In genomic region chrII:10548778-10549671, ce11 we compare ENCODE assay signal across 5 worm cellular contexts.
TF ChIP-seq lines count a peak whose summit lies in the region.

No protein-coding gene starts in this region.

TF ChIP-seq in whole organism, L1 larva, 84 proteins besides CTCF, POLR2A, EP300 and RAD21 (continues in another document):
- TF ChIP-seq lin-39 (tag; optimal IDR thresholded peaks at IDR 0.05; lab: Kevin White, UChicago) (no peak), unc-98 (GFP tag; IDR thresholded peaks at IDR 0.05; lab: Robert Waterston, UW) (no peak), nhr-11 (tag; optimal IDR thresholded peaks at IDR 0.05; lab: Kevin White, UChicago) (peak; percentile 80), nhr-237 (tag; optimal IDR thresholded peaks at IDR 0.05; lab: Kevin White, UChicago) (peak; percentile 48), pax-3 (tag; optimal IDR thresholded peaks at IDR 0.05; lab: Kevin White, UChicago) (peak; percentile 66), fkh-8 (tag; optimal IDR thresholded peaks at IDR 0.05; lab: Kevin White, UChicago) (peak; percentile 95), alr-1 (tag; optimal IDR thresholded peaks at IDR 0.05; lab: Kevin White, UChicago; ENCODE audit: borderline replicate concordance) (no peak), zag-1 (tag; optimal IDR thresholded peaks at IDR 0.05; lab: Kevin White, UChicago) (no peak), fkh-4 (tag; optimal IDR thresholded peaks at IDR 0.05; lab: Kevin White, UChicago; ENCODE audit: borderline replicate concordance) (no peak), hlh-4 (tag; optimal IDR thresholded peaks at IDR 0.05; lab: Kevin White, UChicago) (no peak), isw-1 (GFP tag; IDR thresholded peaks at IDR 0.05; lab: Robert Waterston, UW) (peak; percentile 59), hpl-2 (GFP tag; optimal IDR thresholded peaks at IDR 0.05; lab: Kevin White, UChicago) (no peak), nhr-90 (tag; optimal IDR thresholded peaks at IDR 0.05; lab: Kevin White, UChicago; ENCODE audit: poor library complexity) (peak; percentile 65), mep-1 (tag; optimal IDR thresholded peaks at IDR 0.05; lab: Kevin White, UChicago) (peak; percentile 48), jun-1 (tag; optimal IDR thresholded peaks at IDR 0.05; lab: Kevin White, UChicago) (peak; percentile 89), tbx-2 (tag; optimal IDR thresholded peaks at IDR 0.05; lab: Kevin White, UChicago) (peak; percentile 83), nhr-71 (tag; optimal IDR thresholded peaks at IDR 0.05; lab: Kevin White, UChicago) (peak; percentile 96), ceh-8 (GFP tag; optimal IDR thresholded peaks at IDR 0.05; lab: Kevin White, UChicago) (peak; percentile 15)

TF ChIP-seq in whole organism, L3 larva, 47 proteins besides CTCF, POLR2A, EP300 and RAD21 (continues in another document):
- TF ChIP-seq eor-1 (tag; optimal IDR thresholded peaks at IDR 0.05; lab: Kevin White, UChicago) (no peak), nhr-23 (tag; optimal IDR thresholded peaks at IDR 0.05; lab: Kevin White, UChicago) (peak; percentile 78), daf-12 (tag; optimal IDR thresholded peaks at IDR 0.05; lab: Kevin White, UChicago) (no peak), nhr-67 (tag; optimal IDR thresholded peaks at IDR 0.05; lab: Kevin White, UChicago) (no peak), nhr-76 (tag; optimal IDR thresholded peaks at IDR 0.05; lab: Kevin White, UChicago) (no peak), ceh-82 (tag; optimal IDR thresholded peaks at IDR 0.05; lab: Kevin White, UChicago) (no peak), jun-1 (tag; optimal IDR thresholded peaks at IDR 0.05; lab: Kevin White, UChicago) (peak; percentile 72), fkh-10 (GFP tag; optimal IDR thresholded peaks at IDR 0.05; lab: Kevin White, UChicago) (peak; percentile 93), nhr-77 (tag; optimal IDR thresholded peaks at IDR 0.05; lab: Kevin White, UChicago) (no peak), ztf-11 (tag; optimal IDR thresholded peaks at IDR 0.05; lab: Kevin White, UChicago) (no peak), nhr-25 (tag; optimal IDR thresholded peaks at IDR 0.05; lab: Kevin White, UChicago) (peak; percentile 84), lsy-12 (tag; optimal IDR thresholded peaks at IDR 0.05; lab: Kevin White, UChicago) (peak; percentile 60), ZK546.5 (tag; optimal IDR thresholded peaks at IDR 0.05; lab: Kevin White, UChicago) (no peak), elt-1 (tag; optimal IDR thresholded peaks at IDR 0.05; lab: Kevin White, UChicago) (peak; percentile 32), mml-1 (tag; optimal IDR thresholded peaks at IDR 0.05; lab: Kevin White, UChicago) (no peak), nhr-11 (tag; optimal IDR thresholded peaks at IDR 0.05; lab: Kevin White, UChicago) (peak; percentile 84), egl-27 (tag; optimal IDR thresholded peaks at IDR 0.05; lab: Kevin White, UChicago) (peak; percentile 64), tbx-2 (tag; optimal IDR thresholded peaks at IDR 0.05; lab: Kevin White, UChicago) (peak; percentile 37), nfya-1 (tag; optimal IDR thresholded peaks at IDR 0.05; lab: Kevin White, UChicago; ENCODE audit: insufficient read depth) (peak; percentile 90)

TF ChIP-seq in whole organism, early embryonic, 17 proteins besides CTCF, POLR2A, EP300 and RAD21:
- TF ChIP-seq F13C5.2 (tag; optimal IDR thresholded peaks at IDR 0.05; lab: Kevin White, UChicago) (peak; percentile 56), tbx-37 (GFP tag; conservative IDR thresholded peaks at IDR 0.05; lab: Robert Waterston, UW) (no peak), scrt-1 (GFP tag; IDR thresholded peaks at IDR 0.05; lab: Robert Waterston, UW) (peak; percentile 59; the same call in 1 of the 2 replicates), flt-1 (GFP tag; IDR thresholded peaks at IDR 0.05; lab: Robert Waterston, UW) (peak; percentile 54), ama-1 (optimal IDR thresholded peaks at IDR 0.05; lab: Kevin White, UChicago) (peak; percentile 28), hmg-4 (GFP tag; optimal IDR thresholded peaks at IDR 0.05; lab: Kevin White, UChicago) (peak; percentile 61)

TF ChIP-seq in whole organism, midembryonic, 9 proteins besides CTCF, POLR2A, EP300 and RAD21:
- TF ChIP-seq flt-1 (GFP tag; IDR thresholded peaks at IDR 0.05; lab: Robert Waterston, UW) (peak; percentile 80), cog-1 (tag; optimal IDR thresholded peaks at IDR 0.05; lab: Kevin White, UChicago) (no peak), ztf-23 (GFP tag; IDR thresholded peaks at IDR 0.05; lab: Robert Waterston, UW) (peak; percentile 71; the same call in 1 of the 2 replicates), ztf-29 (GFP tag; IDR thresholded peaks at IDR 0.05; lab: Robert Waterston, UW) (peak; percentile 85)

TF ChIP-seq in whole organism, young adult, 124 proteins besides CTCF, POLR2A, EP300 and RAD21 (continues in another document):
- TF ChIP-seq nhr-27 (tag; optimal IDR thresholded peaks at IDR 0.05; lab: Kevin White, UChicago) (no peak), F23B12.7 (tag; optimal IDR thresholded peaks at IDR 0.05; lab: Kevin White, UChicago; ENCODE audit: insufficient read depth) (no peak), ceh-40 (GFP tag; IDR thresholded peaks at IDR 0.05; lab: Robert Waterston, UW) (no peak), aptf-2 (GFP tag; conservative IDR thresholded peaks at IDR 0.05; lab: Robert Waterston, UW) (no peak), let-526 (GFP tag; IDR thresholded peaks at IDR 0.05; lab: Robert Waterston, UW) (peak; percentile 88), cebp-1 (GFP tag; IDR thresholded peaks at IDR 0.05; lab: Robert Waterston, UW) (peak; percentile 38), cebp-1 (tag; optimal IDR thresholded peaks at IDR 0.05; lab: Kevin White, UChicago) (peak; percentile 83), chd-7 (tag; optimal IDR thresholded peaks at IDR 0.05; lab: Kevin White, UChicago) (peak; percentile 67), egl-44 (GFP tag; IDR thresholded peaks at IDR 0.05; lab: Robert Waterston, UW) (no peak), C17E4.6 (GFP tag; IDR thresholded peaks at IDR 0.05; lab: Robert Waterston, UW) (no peak), xnd-1 (tag; optimal IDR thresholded peaks at IDR 0.05; lab: Kevin White, UChicago) (no peak), hlh-26 (GFP tag; conservative IDR thresholded peaks at IDR 0.05; lab: Robert Waterston, UW) (no peak), snpc-1.3 (tag; optimal IDR thresholded peaks at IDR 0.05; lab: Kevin White, UChicago; ENCODE audit: insufficient read depth) (no peak), ceh-100 (GFP tag; IDR thresholded peaks at IDR 0.05; lab: Robert Waterston, UW) (no peak; the same call in 1 of the 2 replicates), aptf-3 (GFP tag; IDR thresholded peaks at IDR 0.05; lab: Robert Waterston, UW) (no peak), Y53G8AR.9 (GFP tag; conservative IDR thresholded peaks at IDR 0.05; lab: Robert Waterston, UW) (peak; percentile 71; the same call in 1 of the 2 replicates), efl-1 (GFP tag; optimal IDR thresholded peaks at IDR 0.05; lab: Kevin White, UChicago) (no peak), ama-1 (optimal IDR thresholded peaks at IDR 0.05; lab: Kevin White, UChicago) (peak; percentile 91), ama-1 (GFP tag; optimal IDR thresholded peaks at IDR 0.05; lab: Kevin White, UChicago) (no peak), athp-1 (tag; optimal IDR thresholded peaks at IDR 0.05; lab: Kevin White, UChicago) (peak; percentile 14), Y67H2A.10 (GFP tag; conservative IDR thresholded peaks at IDR 0.05; lab: Robert Waterston, UW) (peak; percentile 58; the same call in 1 of the 2 replicates), K11D2.4 (GFP tag; IDR thresholded peaks at IDR 0.05; lab: Robert Waterston, UW) (peak; percentile 87), attf-5 (GFP tag; optimal IDR thresholded peaks at IDR 0.05; lab: Kevin White, UChicago) (peak; percentile 63), ceh-27 (GFP tag; optimal IDR thresholded peaks at IDR 0.05; lab: Kevin White, UChicago) (peak; percentile 83), F22D6.2 (tag; optimal IDR thresholded peaks at IDR 0.05; lab: Kevin White, UChicago) (no peak), gei-17 (GFP tag; optimal IDR thresholded peaks at IDR 0.05; lab: Kevin White, UChicago) (no peak), F39B2.1 (GFP tag; IDR thresholded peaks at IDR 0.05; lab: Robert Waterston, UW) (0 out of 2 replicates have a peak, but pooled peaks have one; percentile 33), akir-1 (GFP tag; optimal IDR thresholded peaks at IDR 0.05; lab: Kevin White, UChicago) (no peak), lin-26 (GFP tag; IDR thresholded peaks at IDR 0.05; lab: Robert Waterston, UW) (peak; percentile 74), hmg-1.2 (GFP tag; IDR thresholded peaks at IDR 0.05; lab: Robert Waterston, UW) (peak; percentile 65), C06A6.2 (GFP tag; conservative IDR thresholded peaks at IDR 0.05; lab: Robert Waterston, UW) (peak; percentile 54; the same call in 1 of the 2 replicates), dox-1 (GFP tag; IDR thresholded peaks at IDR 0.05; lab: Robert Waterston, UW) (peak; percentile 67), D2030.7 (GFP tag; IDR thresholded peaks at IDR 0.05; lab: Robert Waterston, UW) (no peak), hmg-20 (GFP tag; IDR thresholded peaks at IDR 0.05; lab: Robert Waterston, UW) (no peak), tbp1 (GFP tag; optimal IDR thresholded peaks at IDR 0.05; lab: Kevin White, UChicago) (peak; percentile 30), B0019.2 (GFP tag; conservative IDR thresholded peaks at IDR 0.05; lab: Robert Waterston, UW) (no peak), Y79H2A.3 (GFP tag; conservative IDR thresholded peaks at IDR 0.05; lab: Robert Waterston, UW) (no peak), mcd-1 (GFP tag; IDR thresholded peaks at IDR 0.05; lab: Robert Waterston, UW) (peak; percentile 72), ekl-4 (GFP tag; IDR thresholded peaks at IDR 0.05; lab: Robert Waterston, UW) (peak; percentile 57), madf-6 (GFP tag; IDR thresholded peaks at IDR 0.05; lab: Robert Waterston, UW) (no peak), ztf-22 (GFP tag; optimal IDR thresholded peaks at IDR 0.05; lab: Kevin White, UChicago) (no peak), F49E8.2 (tag; optimal IDR thresholded peaks at IDR 0.05; lab: Kevin White, UChicago; ENCODE audit: insufficient read depth) (no peak), zim-3 (tag; optimal IDR thresholded peaks at IDR 0.05; lab: Kevin White, UChicago) (peak; percentile 53), nhr-179 (tag; optimal IDR thresholded peaks at IDR 0.05; lab: Kevin White, UChicago) (no peak), K12H6.12 (tag; optimal IDR thresholded peaks at IDR 0.05; lab: Kevin White, UChicago) (peak; percentile 90), hrde-1 (tag; optimal IDR thresholded peaks at IDR 0.05; lab: Kevin White, UChicago; ENCODE audit: borderline replicate concordance) (no peak), pbrm-1 (GFP tag; IDR thresholded peaks at IDR 0.05; lab: Robert Waterston, UW) (peak; percentile 59), Y53F4B.3 (GFP tag; IDR thresholded peaks at IDR 0.05; lab: Robert Waterston, UW) (no peak), ztf-25 (GFP tag; IDR thresholded peaks at IDR 0.05; lab: Robert Waterston, UW) (0 out of 2 replicates have a peak, but pooled peaks have one; percentile 6), ceh-91 (GFP tag; IDR thresholded peaks at IDR 0.05; lab: Robert Waterston, UW) (no peak)

Comparison
In these comparisons a context has a peak if more than half of its experiments do, and no peak if none do; other contexts are left out.
1. Of the 8 proteins assayed by ChIP-seq in both whole organism, young adult and whole organism, L1 larva: peak only in whole organism, young adult: none; only in whole organism, L1 larva: dpl-1, efl-1 and unc-130; in both: nhr-90 and snpc-4; in neither: 1; mixed calls (peak in some experiments, not most) for 2.